Worm (Caenorhabditis elegans): ENCODE results near the gene sid-1.

ce11 chrV:5088311-5088710 is 31.5 kb upstream of the sid-1 start:
- TF ChIP-seq ets-7 (tag; optimal IDR thresholded peaks at IDR 0.05) (no peak), scrt-1 (GFP tag; IDR thresholded peaks at IDR 0.05) (no peak), hmg-4 (GFP tag; optimal IDR thresholded peaks at IDR 0.05) (no peak), flt-1 (GFP tag; IDR thresholded peaks at IDR 0.05) (no peak)
